Worm (Caenorhabditis elegans): ENCODE measurements around the gene vps-50.
A peak's percentile ranks its signal among the peaks of the same experiment; 100 is the strongest.

Gene vps-50

DNA sequence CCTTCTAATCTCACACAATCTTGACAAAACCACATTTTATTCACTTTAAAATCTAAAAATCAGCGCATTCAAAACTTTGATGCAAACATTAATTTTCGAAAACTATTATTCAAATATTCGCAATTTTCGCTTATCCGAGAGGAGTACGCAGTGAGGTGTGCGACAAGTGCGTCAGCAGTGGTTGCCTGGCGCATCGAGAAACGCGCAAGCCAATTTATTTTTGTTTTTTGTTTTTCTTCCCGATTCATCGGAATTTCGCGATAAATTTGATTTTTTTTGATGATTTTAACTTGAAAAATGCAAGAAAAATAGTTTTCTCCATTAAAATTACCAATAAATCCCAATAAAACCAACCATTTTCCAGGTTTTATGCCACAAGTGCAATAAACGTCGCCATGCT, 20.1 kb upstream of the vps-50 start, which contains the start of the genes fbxb-85 and hex-3:
fbxb-85 (minus strand) TSS at position 106 of the 400 bp plus-strand sequence.
hex-3 (plus strand) TSS at position 365 of the 400 bp plus-strand sequence.
- peak; percentile 75 for TF ChIP-seq fkh-4 (tag; optimal IDR thresholded peaks at IDR 0.05; ENCODE audit: borderline replicate concordance)
- TF ChIP-seq grh-1 (GFP tag; IDR thresholded peaks at IDR 0.05): peak; percentile 94
- peak; percentile 89 for TF ChIP-seq ceh-88 (GFP tag; IDR thresholded peaks at IDR 0.05)
- peak; percentile 93 for TF ChIP-seq fkh-10 (GFP tag; optimal IDR thresholded peaks at IDR 0.05)
- peak; percentile 97 for TF ChIP-seq nhr-71 (tag; optimal IDR thresholded peaks at IDR 0.05)
- TF ChIP-seq ceh-90 (tag; optimal IDR thresholded peaks at IDR 0.05): peak; percentile 50
- peak; percentile 63 for TF ChIP-seq mef-2 (tag; optimal IDR thresholded peaks at IDR 0.05)
- peak; percentile 84 for TF ChIP-seq skn-1 (tag; optimal IDR thresholded peaks at IDR 0.05)
- peak in 1 of 2 experiments; percentile 86 for TF ChIP-seq mdl-1 (tag; optimal IDR thresholded peaks at IDR 0.05)
- TF ChIP-seq aly-2 (tag; optimal IDR thresholded peaks at IDR 0.05): peak; percentile 94
- peak; percentile 96 for TF ChIP-seq unc-86 (tag; optimal IDR thresholded peaks at IDR 0.05)
- TF ChIP-seq nhr-20 (tag; optimal IDR thresholded peaks at IDR 0.05): peak; percentile 95
- TF ChIP-seq efl-3 (GFP tag; optimal IDR thresholded peaks at IDR 0.05): peak; percentile 80
- TF ChIP-seq fkh-8 (tag; optimal IDR thresholded peaks at IDR 0.05): peak; percentile 94
- peak; percentile 43 for TF ChIP-seq nhr-76 (tag; optimal IDR thresholded peaks at IDR 0.05)
- TF ChIP-seq mep-1 (tag; optimal IDR thresholded peaks at IDR 0.05): peak; percentile 98
- peak; percentile 97 for TF ChIP-seq swsn-7 (tag; optimal IDR thresholded peaks at IDR 0.05)
- no peak for TF ChIP-seq alr-1 (tag; optimal IDR thresholded peaks at IDR 0.05; ENCODE audit: borderline replicate concordance)
- peak; percentile 94 for TF ChIP-seq isw-1 (GFP tag; IDR thresholded peaks at IDR 0.05)
- TF ChIP-seq hlh-17 (GFP tag; optimal IDR thresholded peaks at IDR 0.05; ENCODE audit: borderline replicate concordance): no peak
- TF ChIP-seq ama-1 (optimal IDR thresholded peaks at IDR 0.05): peak; percentile 72
- TF ChIP-seq ces-1 (GFP tag; optimal IDR thresholded peaks at IDR 0.05): no peak
- TF ChIP-seq unc-98 (GFP tag; IDR thresholded peaks at IDR 0.05): 0 out of 2 replicates have a peak, but pooled peaks have one; percentile 32
- TF ChIP-seq dpl-1 (GFP tag; optimal IDR thresholded peaks at IDR 0.05): peak; percentile 92 to 96 (median 93)
- TF ChIP-seq nhr-28 (tag; optimal IDR thresholded peaks at IDR 0.05): no peak
- TF ChIP-seq nhr-47 (tag; optimal IDR thresholded peaks at IDR 0.05): peak; percentile 98
- peak; percentile 97 for TF ChIP-seq xbp-1 (tag; optimal IDR thresholded peaks at IDR 0.05)
- peak; percentile 94 for TF ChIP-seq fos-1 (tag; optimal IDR thresholded peaks at IDR 0.05)
- TF ChIP-seq egl-27 (tag; optimal IDR thresholded peaks at IDR 0.05): peak; percentile 37 to 70
- TF ChIP-seq egl-13 (tag; optimal IDR thresholded peaks at IDR 0.05): peak; percentile 92
- TF ChIP-seq ceh-63 (GFP tag; optimal IDR thresholded peaks at IDR 0.05): no peak
- TF ChIP-seq blmp-1 (tag; optimal IDR thresholded peaks at IDR 0.05): peak; percentile 81
- peak; percentile 89 for TF ChIP-seq lir-3 (tag; optimal IDR thresholded peaks at IDR 0.05; ENCODE audit: poor library complexity)
- TF ChIP-seq ets-5 (GFP tag; IDR thresholded peaks at IDR 0.05): 0 out of 2 replicates have a peak, but pooled peaks have one; percentile 80
- peak; percentile 91 to 96 for TF ChIP-seq efl-1 (optimal IDR thresholded peaks at IDR 0.05)
- peak; percentile 90 to 99 for TF ChIP-seq efl-1 (GFP tag; optimal IDR thresholded peaks at IDR 0.05 in 1 of 2)
- peak; percentile 66 for TF ChIP-seq C34B4.2 (tag; optimal IDR thresholded peaks at IDR 0.05)
- TF ChIP-seq pqm-1 (tag; optimal IDR thresholded peaks at IDR 0.05): no peak
- TF ChIP-seq nhr-11 (tag; optimal IDR thresholded peaks at IDR 0.05): peak; percentile 89
- TF ChIP-seq sox-4 (tag; optimal IDR thresholded peaks at IDR 0.05): peak; percentile 93
- peak; percentile 92 for TF ChIP-seq zag-1 (tag; optimal IDR thresholded peaks at IDR 0.05)
- TF ChIP-seq sptf-1 (tag; optimal IDR thresholded peaks at IDR 0.05): no peak
- peak; percentile 90 to 96 for TF ChIP-seq lin-35 (GFP tag; optimal IDR thresholded peaks at IDR 0.05)
- TF ChIP-seq Y116A8C.19 (tag; optimal IDR thresholded peaks at IDR 0.05; ENCODE audit: borderline replicate concordance): peak; percentile 55
- TF ChIP-seq aha-1 (tag; optimal IDR thresholded peaks at IDR 0.05): peak; percentile 76
- peak; percentile 94 for TF ChIP-seq lin-39 (tag; optimal IDR thresholded peaks at IDR 0.05)
- peak; percentile 95 for TF ChIP-seq irx-1 (tag; optimal IDR thresholded peaks at IDR 0.05)
- TF ChIP-seq ceh-8 (GFP tag; optimal IDR thresholded peaks at IDR 0.05): peak; percentile 98
- TF ChIP-seq nhr-19 (GFP tag; conservative IDR thresholded peaks at IDR 0.05): peak; percentile 94
- TF ChIP-seq snu-23 (GFP tag; optimal IDR thresholded peaks at IDR 0.05): peak; percentile 99
- TF ChIP-seq nhr-84 (tag; optimal IDR thresholded peaks at IDR 0.05): no peak
- TF ChIP-seq nhr-77 (tag; optimal IDR thresholded peaks at IDR 0.05): peak; percentile 90
- TF ChIP-seq unc-130 (tag; optimal IDR thresholded peaks at IDR 0.05): peak; percentile 97
- TF ChIP-seq tlp-1 (tag; optimal IDR thresholded peaks at IDR 0.05): no peak

All from whole organism, L1 larva.